Fruit fly (Drosophila melanogaster) whole organism, wandering third instar larva: Measurements from ENCODE around the gene Cln3.

ENCODE experiments used
- Abd-B ChIP-seq: fragments of >200 bp; optimal IDR thresholded peaks from 2 replicates; lab custom pipeline; 2017; ENCODE audit warnings: missing biosample characterization, missing genetic modification characterization
- CG9705 ChIP-seq: fragments of 200-800 bp; sonication (Bioruptor generic); optimal IDR thresholded peaks from 2 replicates; lab custom pipeline; 2018; ENCODE audit warnings: missing biosample characterization, mild to moderate bottlenecking, missing genetic modification characterization
- Dfd ChIP-seq: fragments of >200 bp; optimal IDR thresholded peaks from 2 replicates; lab custom pipeline; 2017; ENCODE audit warnings: missing biosample characterization, missing genetic modification characterization
- GATAd ChIP-seq: sonication (Bioruptor generic); optimal IDR thresholded peaks from 2 replicates; lab custom pipeline; 2016; ENCODE audit warnings: missing biosample characterization, missing genetic modification characterization
- HLH106 ChIP-seq: fragments of 200-800 bp; optimal IDR thresholded peaks from 3 replicates; lab custom pipeline; 2019; ENCODE audit warnings: missing biosample characterization, mild to moderate bottlenecking, missing genetic modification characterization, moderate library complexity
- Hnf4 ChIP-seq: fragments of 200-800 bp; sonication (Bioruptor generic); optimal IDR thresholded peaks from 2 replicates; lab custom pipeline; 2016; ENCODE audit warnings: missing biosample characterization, mild to moderate bottlenecking, missing genetic modification characterization
- Hr78 ChIP-seq: fragments of >200 bp; optimal IDR thresholded peaks from 2 replicates; lab custom pipeline; 2017; ENCODE audit warnings: missing biosample characterization, missing genetic modification characterization
- Hr83 ChIP-seq: fragments of 200-300 bp; sonication (Bioruptor generic); optimal IDR thresholded peaks from 2 replicates; lab custom pipeline; 2016; ENCODE audit warnings: missing biosample characterization, mild to moderate bottlenecking, missing genetic modification characterization, moderate library complexity; ENCODE audit not compliant: poor library complexity, severe bottlenecking
- Jra ChIP-seq: sonication (Bioruptor generic); optimal IDR thresholded peaks from 2 replicates; lab custom pipeline; 2016; ENCODE audit warnings: missing biosample characterization, missing genetic modification characterization
- Mio ChIP-seq: sonication (Bioruptor generic); optimal IDR thresholded peaks from 2 replicates; lab custom pipeline; 2016; ENCODE audit warnings: missing biosample characterization, missing genetic modification characterization
- Myc ChIP-seq: fragments of >200 bp; optimal IDR thresholded peaks from 2 replicates; lab custom pipeline; 2017
- OdsH ChIP-seq: fragments of 200-800 bp; sonication (Bioruptor generic); optimal IDR thresholded peaks from 2 replicates; lab custom pipeline; 2016; ENCODE audit warnings: missing biosample characterization, mild to moderate bottlenecking, missing genetic modification characterization
- Rel ChIP-seq, 2 experiments: fragments of 200-800 bp; sonication (Bioruptor generic) in 1 of 2; optimal IDR thresholded peaks; 2 replicates in 1 of 2; 3 replicates in 1 of 2; lab custom pipeline; 2016 to 2019; ENCODE audit warnings: mild to moderate bottlenecking in 2 of 2, missing biosample characterization in 2 of 2, missing genetic modification characterization in 2 of 2, moderate library complexity in 1 of 2
- Sp1 ChIP-seq: fragments of 200-800 bp; sonication (Bioruptor generic); optimal IDR thresholded peaks from 3 replicates; lab custom pipeline; 2019; ENCODE audit warnings: missing biosample characterization, mild to moderate bottlenecking, missing genetic modification characterization, moderate library complexity
- br ChIP-seq: fragments of 200-800 bp; sonication (Bioruptor generic); optimal IDR thresholded peaks from 2 replicates; lab custom pipeline; 2016; ENCODE audit warnings: missing biosample characterization, missing genetic modification characterization
- brk ChIP-seq: fragments of 200-800 bp; sonication (Bioruptor generic); optimal IDR thresholded peaks from 2 replicates; lab custom pipeline; 2016; ENCODE audit warnings: missing biosample characterization, mild to moderate bottlenecking, missing genetic modification characterization
- dl ChIP-seq, 2 experiments: fragments of 175-275, 200-275 bp in 1 of 2; fragments of 200-275 bp in 1 of 2; sonication (Bioruptor generic); optimal IDR thresholded peaks; lab custom pipeline; 2018; ENCODE audit warnings: mild to moderate bottlenecking in 2 of 2, missing biosample characterization in 2 of 2, missing genetic modification characterization in 2 of 2, moderate library complexity in 2 of 2; ENCODE audit not compliant: partially characterized antibody in 2 of 2, insufficient read depth in 1 of 2
- dmrt93B ChIP-seq: fragments of 200-800 bp; sonication (Bioruptor generic); optimal IDR thresholded peaks from 2 replicates; lab custom pipeline; 2018; ENCODE audit warnings: missing biosample characterization, mild to moderate bottlenecking, missing genetic modification characterization
- fru ChIP-seq: fragments of 200-800 bp; sonication (Bioruptor generic); optimal IDR thresholded peaks from 3 replicates; lab custom pipeline; 2016; ENCODE audit warnings: missing biosample characterization, mild to moderate bottlenecking, missing genetic modification characterization
- h ChIP-seq: fragments of 200-800 bp; sonication (Bioruptor generic); optimal IDR thresholded peaks from 3 replicates; lab custom pipeline; 2016; ENCODE audit warnings: missing biosample characterization, mild to moderate bottlenecking, missing genetic modification characterization
- jim ChIP-seq: fragments of 175-275, 200-325 bp; sonication (Bioruptor generic); optimal IDR thresholded peaks from 2 replicates; lab custom pipeline; 2016; ENCODE audit warnings: missing biosample characterization, mild to moderate bottlenecking, missing genetic modification characterization
- lola ChIP-seq: fragments of >200 bp; optimal IDR thresholded peaks from 2 replicates; lab custom pipeline; 2017; ENCODE audit warnings: missing biosample characterization, missing genetic modification characterization
- pan ChIP-seq: fragments of >200 bp; optimal IDR thresholded peaks from 2 replicates; lab custom pipeline; 2017
- psq ChIP-seq: fragments of 200-800 bp; sonication (Bioruptor generic); optimal IDR thresholded peaks from 3 replicates; lab custom pipeline; 2017; ENCODE audit warnings: missing biosample characterization, mild to moderate bottlenecking, missing genetic modification characterization, moderate library complexity
- rgr ChIP-seq: fragments of 200-800 bp; sonication (Bioruptor generic); optimal IDR thresholded peaks from 3 replicates; lab custom pipeline; 2016; ENCODE audit warnings: missing biosample characterization, mild to moderate bottlenecking, missing genetic modification characterization
- sage ChIP-seq: fragments of 200-800 bp; sonication (Bioruptor generic); optimal IDR thresholded peaks from 2 replicates; lab custom pipeline; 2016; ENCODE audit warnings: missing biosample characterization, mild to moderate bottlenecking, missing genetic modification characterization
- sv ChIP-seq: fragments of 200-800 bp; sonication (Bioruptor generic); optimal IDR thresholded peaks from 3 replicates; lab custom pipeline; 2016; ENCODE audit warnings: missing biosample characterization, missing genetic modification characterization
- tai ChIP-seq: sonication (Bioruptor generic); optimal IDR thresholded peaks from 2 replicates; lab custom pipeline; 2016; ENCODE audit warnings: missing biosample characterization, missing genetic modification characterization
- woc ChIP-seq: sonication (Bioruptor generic); optimal IDR thresholded peaks from 2 replicates; lab custom pipeline; 2016; ENCODE audit warnings: missing biosample characterization, mild to moderate bottlenecking, missing genetic modification characterization

Cln3 gene

dm6 chr3L:17835074-17835473 is 21.2 kb upstream of the Cln3 start, which contains the start of gene CG32189:
Gene CG32189 (minus strand): TSS chr3L:17835174.
- TF ChIP-seq Hr78 (GFP tag; lab: Kevin White, UChicago) = no peak
- TF ChIP-seq CG9705 (GFP tag; lab: Kevin White, UChicago) = no peak
- no peak for TF ChIP-seq Mio
- no peak for TF ChIP-seq br (GFP tag; lab: Kevin White, UChicago)
- no peak for TF ChIP-seq lola (GFP tag; lab: Kevin White, UChicago)
- no peak for TF ChIP-seq Jra (GFP tag; lab: Kevin White, UChicago)
- TF ChIP-seq Abd-B (GFP tag; lab: Kevin White, UChicago) = no peak
- TF ChIP-seq psq = no peak
- TF ChIP-seq OdsH (GFP tag; lab: Kevin White, UChicago) = no peak

dm6 chr3L:17833525-17833924 is 19.6 kb upstream of the Cln3 start, which contains the start of gene CG32188:
Gene CG32188 (minus strand): TSS chr3L:17833625.
- TF ChIP-seq CG9705 (GFP tag; lab: Kevin White, UChicago) = no peak
- no peak for TF ChIP-seq pan (lab: Kevin White, UChicago)
- no peak for TF ChIP-seq dl (GFP tag; optimal IDR thresholded peaks at IDR 0.05; lab: Kevin White, UChicago; ENCODE audit: insufficient read depth in 1 of 2, partially characterized antibody in 2 of 2)
- TF ChIP-seq Abd-B (GFP tag; lab: Kevin White, UChicago) = no peak
- no peak for TF ChIP-seq OdsH (GFP tag; lab: Kevin White, UChicago)
- TF ChIP-seq dmrt93B = no peak
- TF ChIP-seq fru (GFP tag; lab: Kevin White, UChicago) = no peak
- no peak for TF ChIP-seq woc (GFP tag; lab: Kevin White, UChicago)
- no peak for TF ChIP-seq Sp1 (GFP tag; lab: Kevin White, UChicago)
- no peak for TF ChIP-seq tai (GFP tag; lab: Kevin White, UChicago)
- no peak for TF ChIP-seq sage (GFP tag; lab: Kevin White, UChicago)

dm6 chr3L:17822784-17823383 is 9.0 kb upstream of the Cln3 start, which contains the start of the genes Ir75c and Grd:
Gene Ir75c (minus strand): TSS chr3L:17822834.
Gene Grd (plus strand): TSS chr3L:17823333.
- TF ChIP-seq Hr83 (no peak), sv (GFP tag; lab: Kevin White, UChicago) (no peak), Mio (no peak), woc (GFP tag; lab: Kevin White, UChicago) (no peak), CG9705 (GFP tag; lab: Kevin White, UChicago) (no peak), Abd-B (GFP tag; lab: Kevin White, UChicago) (no peak), fru (GFP tag; lab: Kevin White, UChicago) (no peak), HLH106 (tag; lab: Kevin White, UChicago) (no peak), brk (no peak), dl (GFP tag; optimal IDR thresholded peaks at IDR 0.05; lab: Kevin White, UChicago; ENCODE audit: insufficient read depth in 1 of 2, partially characterized antibody in 2 of 2) (no peak), lola (GFP tag; lab: Kevin White, UChicago) (no peak), Myc (no peak), Hnf4 (GFP tag; lab: Kevin White, UChicago) (no peak)

DNA sequence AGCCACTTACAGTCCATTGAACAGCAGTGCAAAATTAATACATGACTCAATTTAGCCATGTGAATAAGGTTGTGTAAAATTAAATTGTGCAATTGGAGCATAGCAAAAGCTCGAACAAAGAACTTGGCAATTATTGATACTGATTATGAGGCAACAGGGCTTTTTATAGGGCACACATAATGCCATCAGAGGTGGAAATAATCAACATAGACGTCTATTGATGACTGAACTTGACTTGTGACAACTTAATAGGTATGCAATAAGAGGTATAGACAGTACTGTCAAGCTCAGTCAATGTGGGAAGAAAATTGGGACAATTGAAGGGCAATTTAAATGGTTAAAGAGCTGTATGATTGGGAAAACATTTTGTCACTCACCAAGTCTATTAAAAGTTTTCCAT is 6.2 kb upstream of the Cln3 start, which contains the start of gene Ir75b:
TSS of gene Ir75b (minus strand) at position 101 of the 400 bp plus-strand sequence.
- TF ChIP-seq h (GFP tag; lab: Kevin White, UChicago) (no peak), tai (GFP tag; lab: Kevin White, UChicago) (no peak), dl (GFP tag; optimal IDR thresholded peaks at IDR 0.05; lab: Kevin White, UChicago; ENCODE audit: insufficient read depth in 1 of 2, partially characterized antibody in 2 of 2) (no peak), Myc (no peak), rgr (no peak), Dfd (GFP tag; lab: Kevin White, UChicago) (no peak), fru (GFP tag; lab: Kevin White, UChicago) (no peak)

dm6 chr3L:17817821-17818220 is 3.9 kb upstream of the Cln3 start, which contains the start of gene Ir75a:
Gene Ir75a (minus strand): TSS chr3L:17817921.
- TF ChIP-seq GATAd (no peak), h (GFP tag; lab: Kevin White, UChicago) (no peak), OdsH (GFP tag; lab: Kevin White, UChicago) (no peak), br (GFP tag; lab: Kevin White, UChicago) (no peak), jim (no peak), Jra (GFP tag; lab: Kevin White, UChicago) (no peak), dl (GFP tag; optimal IDR thresholded peaks at IDR 0.05; lab: Kevin White, UChicago; ENCODE audit: insufficient read depth in 1 of 2, partially characterized antibody in 2 of 2) (no peak), fru (GFP tag; lab: Kevin White, UChicago) (no peak), Abd-B (GFP tag; lab: Kevin White, UChicago) (no peak), psq (no peak), pan (lab: Kevin White, UChicago) (no peak), Rel (GFP tag; optimal IDR thresholded peaks at IDR 0.05; lab: Kevin White, UChicago) (no peak), Rel (tag; optimal IDR thresholded peaks at IDR 0.05; lab: Kevin White, UChicago) (no peak), Myc (no peak)
